Fruit fly (Drosophila melanogaster): ENCODE data around the gene CG13398.

- TF ChIP-seq CG5953 (GFP tag; IDR thresholded peaks at IDR 0.05) (no peak), ato (GFP tag; IDR thresholded peaks at IDR 0.05; ENCODE audit: partially characterized antibody) (no peak), Opbp (GFP tag; IDR thresholded peaks at IDR 0.05; ENCODE audit: partially characterized antibody) (0 out of 3 replicates have a peak, but pooled peaks have one; percentile 7), CG18764 (GFP tag; optimal IDR thresholded peaks at IDR 0.05) (no peak), ttk (GFP tag; IDR thresholded peaks at IDR 0.05) (no peak), CG17328 (GFP tag; IDR thresholded peaks at IDR 0.05) (no peak), CG9437 (GFP tag; optimal IDR thresholded peaks at IDR 0.05) (no peak), pzg (GFP tag; optimal IDR thresholded peaks at IDR 0.05) (peak; percentile 60), CG14667 (GFP tag; IDR thresholded peaks at IDR 0.05) (no peak)
Observed at dm6 chr2L:8437176-8437575, 22.1 kb upstream of the CG13398 start, which contains the start of the genes D12 and Chrac-14.

Measured in whole organism, embryonic.